Fruit fly (Drosophila melanogaster): ENCODE data around the gene Elo68beta.

Elo68beta gene

DNA sequence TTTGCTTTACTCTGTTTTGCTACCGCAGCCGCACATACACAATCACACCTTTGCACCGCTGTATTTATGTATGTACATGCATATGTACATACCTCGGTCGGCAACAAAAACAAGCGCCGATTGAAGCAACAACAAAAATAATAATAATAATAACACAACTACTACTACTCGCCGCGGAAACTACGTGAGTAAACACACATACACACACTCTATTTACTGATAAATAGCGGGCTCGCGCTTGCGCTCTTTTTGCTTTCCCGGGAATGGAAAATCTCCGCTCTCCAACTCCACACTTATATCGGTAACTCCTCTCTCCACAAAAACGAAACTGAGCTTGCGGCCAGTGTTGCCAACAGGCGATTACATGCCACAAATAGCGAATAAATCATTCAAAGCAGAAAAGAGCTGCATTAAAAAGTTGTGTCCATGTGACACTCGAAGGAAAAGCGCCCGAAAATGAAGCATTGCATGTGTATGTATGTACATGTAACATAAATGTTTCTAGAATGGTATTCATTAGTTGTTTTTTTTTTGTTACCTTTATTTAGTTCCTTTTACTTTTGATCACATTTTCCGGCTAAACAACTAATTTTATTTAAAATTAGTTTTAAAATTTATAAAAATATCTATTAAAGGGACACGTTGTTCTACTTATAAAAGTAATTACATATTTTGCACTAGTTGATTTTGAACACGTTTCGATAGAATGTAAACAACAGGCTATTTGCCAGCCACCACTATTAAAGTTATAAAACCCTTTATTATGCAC is 17.3 kb upstream of the Elo68beta start (continued):
- TF ChIP-seq inv (GFP tag; IDR thresholded peaks at IDR 0.05; ENCODE audit: partially characterized antibody) (no peak), CoRest (tag; optimal IDR thresholded peaks at IDR 0.05) (peak; percentile 46), CG17829 (tag; optimal IDR thresholded peaks at IDR 0.05) (peak; percentile 50), wek (GFP tag; optimal IDR thresholded peaks at IDR 0.05) (peak; percentile 87), fd64A (GFP tag; optimal IDR thresholded peaks at IDR 0.05) (peak; percentile 93), pzg (GFP tag; optimal IDR thresholded peaks at IDR 0.05) (peak; percentile 14), CG18619 (GFP tag; optimal IDR thresholded peaks at IDR 0.05) (peak; percentile 76), CG34224 (GFP tag; IDR thresholded peaks at IDR 0.05; ENCODE audit: partially characterized antibody) (peak; percentile 12; the same call in 1 of the 3 replicates), corto (GFP tag; optimal IDR thresholded peaks at IDR 0.05) (peak; percentile 74), lmd (GFP tag; IDR thresholded peaks at IDR 0.05) (no peak; the same call in 1 of the 2 replicates), bowl (GFP tag; IDR thresholded peaks at IDR 0.05) (no peak), CG30020 (tag; optimal IDR thresholded peaks at IDR 0.05) (no peak), CG6683 (GFP tag; optimal IDR thresholded peaks at IDR 0.05) (peak; percentile 77), repo (GFP tag; optimal IDR thresholded peaks at IDR 0.05) (peak; percentile 49), ewg (GFP tag; optimal IDR thresholded peaks at IDR 0.05) (peak; percentile 90), cg (GFP tag; optimal IDR thresholded peaks at IDR 0.05) (peak; percentile 99), CG3995 (GFP tag; optimal IDR thresholded peaks at IDR 0.05) (no peak), CG8944 (GFP tag; optimal IDR thresholded peaks at IDR 0.05) (peak; percentile 37), CG31365 (tag; optimal IDR thresholded peaks at IDR 0.05) (peak; percentile 77), Atf6 (GFP tag; IDR thresholded peaks at IDR 0.05) (peak; percentile 81), CG12071 (GFP tag; optimal IDR thresholded peaks at IDR 0.05) (peak; percentile 80), jigr1 (GFP tag; IDR thresholded peaks at IDR 0.05) (no peak), chm (GFP tag; IDR thresholded peaks at IDR 0.05) (no peak; the same call in none of the 2 replicates), zen2 (GFP tag; IDR thresholded peaks at IDR 0.05; ENCODE audit: partially characterized antibody) (no peak), MESR4 (GFP tag; optimal IDR thresholded peaks at IDR 0.05) (peak; percentile 41), CG9215 (GFP tag; IDR thresholded peaks at IDR 0.05) (peak; percentile 60), ftz-f1 (GFP tag; optimal IDR thresholded peaks at IDR 0.05) (peak; percentile 19), CG11560 (tag; IDR thresholded peaks at IDR 0.05) (no peak), Atf-2 (GFP tag; optimal IDR thresholded peaks at IDR 0.05) (peak; percentile 55), CG18764 (GFP tag; optimal IDR thresholded peaks at IDR 0.05) (peak; percentile 40), CG6654 (GFP tag; optimal IDR thresholded peaks at IDR 0.05) (no peak), Poxn (GFP tag; IDR thresholded peaks at IDR 0.05) (no peak), CG2202 (tag; optimal IDR thresholded peaks at IDR 0.05) (peak; percentile 69), Hand (GFP tag; optimal IDR thresholded peaks at IDR 0.05) (peak; percentile 58), Dref (GFP tag; IDR thresholded peaks at IDR 0.05) (no peak), CG13775 (GFP tag; optimal IDR thresholded peaks at IDR 0.05) (no peak), Dp (GFP tag; optimal IDR thresholded peaks at IDR 0.05) (no peak), CHES-1-like (GFP tag; optimal IDR thresholded peaks at IDR 0.05) (peak; percentile 84), CG18599 (GFP tag; optimal IDR thresholded peaks at IDR 0.05) (peak; percentile 91), dmrt99B (tag; optimal IDR thresholded peaks at IDR 0.05) (peak; percentile 56), CG11085 (GFP tag; IDR thresholded peaks at IDR 0.05) (no peak; the same call in 1 of the 2 replicates), CG1233 (GFP tag; optimal IDR thresholded peaks at IDR 0.05) (peak; percentile 91), Dfd (GFP tag; optimal IDR thresholded peaks at IDR 0.05) (no peak), gsb (GFP tag; IDR thresholded peaks at IDR 0.05) (peak; percentile 59; the same call in 1 of the 2 replicates), pros (GFP tag; optimal IDR thresholded peaks at IDR 0.05) (peak; percentile 68), chif (GFP tag; optimal IDR thresholded peaks at IDR 0.05) (peak; percentile 23 to 65), CG13296 (GFP tag; optimal IDR thresholded peaks at IDR 0.05) (peak; percentile 83), ac (GFP tag; optimal IDR thresholded peaks at IDR 0.05) (peak; percentile 70)
